Fruit fly (Drosophila melanogaster) whole organism, larva: ENCODE data around the gene Mettl5.

Experiments used
- noc ChIP-seq: fragments of 200-800 bp; sonication (Bioruptor generic); optimal IDR thresholded peaks from 3 replicates; lab custom pipeline; 2019; ENCODE audit warnings: missing biosample characterization, mild to moderate bottlenecking, missing genetic modification characterization, moderate library complexity

Gene Mettl5

DNA sequence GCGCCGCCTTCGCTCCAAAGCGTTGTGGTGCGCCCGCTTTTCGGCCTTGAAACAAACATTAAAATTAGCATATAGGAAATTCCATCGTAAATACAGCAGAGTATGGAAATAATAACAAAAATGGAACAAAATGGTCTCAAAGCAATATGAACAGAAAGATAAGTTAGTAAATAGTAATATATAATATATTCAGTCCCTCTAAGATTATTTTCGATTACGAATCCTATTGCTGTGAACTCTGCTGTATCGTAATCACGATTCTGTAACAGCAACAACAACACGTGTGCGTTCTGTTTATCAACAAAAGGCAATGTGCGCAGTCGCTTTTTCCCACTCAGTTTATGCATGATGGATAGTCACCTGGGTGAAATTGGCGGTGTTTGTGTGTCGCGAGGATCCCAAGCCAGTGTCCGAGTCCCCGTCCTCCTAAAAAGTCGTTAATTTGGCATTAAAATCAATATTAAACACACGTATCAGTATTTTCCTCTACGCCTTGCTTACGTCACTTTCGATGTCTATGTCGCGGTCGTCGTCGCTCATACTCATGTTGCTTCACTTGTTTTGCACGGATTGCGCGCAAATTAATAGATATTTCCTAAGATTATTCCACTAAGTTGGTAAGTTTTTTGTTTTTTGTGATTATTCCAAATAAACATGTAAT, at the start of gene Mettl5, which contains the start of gene CG42374:
Mettl5 (plus strand) TSS at position 287 of the 661 bp plus-strand sequence.
CG42374 (plus strand) TSS at position 287 of the 661 bp plus-strand sequence.
- no peak for TF ChIP-seq noc (tag; lab: Kevin White, UChicago)

DNA sequence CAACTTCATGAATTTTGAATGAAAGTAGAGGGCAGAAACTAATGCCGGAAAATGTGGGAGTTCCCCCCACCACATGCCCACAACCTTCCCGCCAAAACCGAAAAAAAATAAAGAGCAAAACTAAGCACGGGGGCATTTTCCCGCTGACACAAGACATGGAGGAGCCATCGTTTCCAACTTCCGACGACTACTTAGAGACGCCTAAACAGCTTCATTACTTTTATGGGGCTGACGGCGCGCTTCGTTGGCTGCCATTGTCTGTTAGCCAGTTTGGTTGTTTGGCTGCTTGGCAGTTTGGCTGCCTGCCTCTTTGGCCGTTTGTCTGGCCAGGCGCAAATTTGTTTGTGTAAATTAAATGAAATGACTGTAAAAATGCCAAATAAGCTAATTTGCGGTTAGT, 49.3 kb upstream of the Mettl5 start:
- TF ChIP-seq noc (tag; lab: Kevin White, UChicago) = no peak

DNA sequence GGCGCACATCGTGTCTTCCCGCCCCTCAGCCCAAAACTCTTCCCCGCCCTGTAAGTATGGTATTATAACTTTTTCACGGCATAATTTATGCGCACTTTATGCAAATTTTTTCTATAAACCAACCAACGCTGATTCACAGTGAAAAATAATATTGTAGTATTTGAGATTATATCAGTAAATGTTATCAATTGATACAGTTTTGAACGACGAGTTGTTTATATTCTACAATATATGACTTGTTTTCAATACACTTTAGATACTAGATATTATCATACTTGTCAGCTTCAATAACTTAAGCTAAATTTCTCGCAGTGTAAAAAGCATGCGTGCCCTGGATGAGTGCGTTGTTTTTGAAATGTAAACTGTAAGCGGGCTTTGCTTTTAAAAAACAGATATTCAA, 47.2 kb upstream of the Mettl5 start:
- TF ChIP-seq noc (tag; lab: Kevin White, UChicago) = no peak

DNA sequence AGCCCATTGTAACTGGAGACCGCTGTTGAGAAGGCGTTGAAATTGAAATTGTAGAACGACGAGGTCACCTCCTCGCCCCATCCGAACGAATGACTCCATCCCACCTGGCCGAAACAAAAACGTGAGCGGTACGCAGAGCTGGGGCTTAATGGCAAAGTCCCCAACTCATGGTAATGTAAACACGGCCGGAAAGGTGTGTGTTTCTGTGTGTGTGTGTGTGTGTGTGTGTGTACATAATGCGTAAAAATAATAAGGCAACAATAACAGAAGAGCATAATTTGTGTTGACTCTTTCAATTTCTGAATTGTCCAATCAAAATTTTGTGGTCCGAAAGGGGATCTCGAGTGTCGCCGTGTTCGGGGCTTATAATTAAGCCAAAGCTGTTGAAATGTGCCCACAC, 42.1 kb upstream of the Mettl5 start:
- TF ChIP-seq noc (tag; lab: Kevin White, UChicago) = no peak

DNA sequence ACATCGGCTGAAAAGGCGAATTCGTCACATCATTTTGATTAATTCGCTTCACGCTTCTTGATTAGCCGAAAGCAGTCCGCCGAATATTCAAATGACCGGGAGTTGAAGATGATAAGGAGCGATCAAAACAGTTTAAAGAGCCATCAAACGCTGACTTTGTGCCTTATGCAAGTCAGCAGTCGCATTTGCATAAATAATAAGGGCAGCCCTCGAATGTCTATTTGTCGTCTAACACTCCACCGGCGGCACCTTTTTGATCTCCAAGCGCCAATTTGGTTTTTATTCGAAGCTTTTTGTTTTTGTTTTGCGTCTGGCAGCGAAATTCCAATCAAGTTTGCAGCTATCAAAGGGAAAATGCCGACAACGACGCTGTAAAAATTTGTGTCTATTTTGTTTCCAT, 37.9 kb upstream of the Mettl5 start:
- no peak for TF ChIP-seq noc (tag; lab: Kevin White, UChicago)

DNA sequence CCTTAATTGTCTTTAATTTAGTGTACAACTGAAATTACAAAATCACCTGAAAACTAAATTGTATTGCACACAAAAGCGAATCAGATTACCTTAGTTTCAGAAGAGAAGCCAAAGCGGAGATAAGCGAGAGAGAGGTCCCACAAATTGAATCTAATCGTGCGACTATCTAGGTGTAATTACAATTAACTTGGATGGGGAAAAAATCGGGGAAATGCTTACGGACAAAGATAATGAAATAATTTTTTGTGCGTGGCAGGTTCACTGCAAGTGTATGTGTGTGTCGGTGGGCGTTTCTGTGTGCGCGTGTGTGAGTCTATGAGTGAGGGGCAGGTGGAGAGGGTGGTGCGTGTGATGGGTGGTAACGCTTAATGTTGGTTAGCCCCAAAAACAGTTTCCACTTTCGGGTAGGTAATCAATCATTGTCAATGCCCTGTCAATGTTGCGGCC, 35.2 kb upstream of the Mettl5 start:
- no peak for TF ChIP-seq noc (tag; lab: Kevin White, UChicago)

DNA sequence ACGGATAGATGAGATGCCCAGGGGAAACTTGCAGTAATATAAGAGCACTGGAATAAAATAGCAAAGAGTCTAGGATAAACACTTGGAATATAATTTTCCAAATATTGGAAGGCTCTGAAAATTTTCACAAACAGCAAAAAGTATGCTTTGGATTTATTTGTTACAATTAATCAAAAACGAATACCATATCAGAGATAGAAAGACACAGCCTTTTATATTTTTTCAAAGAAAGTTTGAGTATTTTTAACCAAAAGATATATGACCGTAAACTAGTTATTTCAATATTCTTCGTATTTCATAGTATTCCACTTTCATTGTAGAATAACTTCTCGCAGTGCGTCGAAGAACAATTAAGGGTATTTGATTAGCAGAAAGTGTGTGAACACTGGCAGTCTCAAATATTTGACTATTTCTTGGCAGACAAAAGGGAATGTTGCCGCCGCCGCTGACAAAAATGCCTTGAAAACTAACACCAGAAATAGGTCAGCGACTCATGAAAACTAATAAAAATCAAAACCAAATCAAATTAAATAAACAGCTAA, 34.6 kb upstream of the Mettl5 start:
- no peak for TF ChIP-seq noc (tag; lab: Kevin White, UChicago)

DNA sequence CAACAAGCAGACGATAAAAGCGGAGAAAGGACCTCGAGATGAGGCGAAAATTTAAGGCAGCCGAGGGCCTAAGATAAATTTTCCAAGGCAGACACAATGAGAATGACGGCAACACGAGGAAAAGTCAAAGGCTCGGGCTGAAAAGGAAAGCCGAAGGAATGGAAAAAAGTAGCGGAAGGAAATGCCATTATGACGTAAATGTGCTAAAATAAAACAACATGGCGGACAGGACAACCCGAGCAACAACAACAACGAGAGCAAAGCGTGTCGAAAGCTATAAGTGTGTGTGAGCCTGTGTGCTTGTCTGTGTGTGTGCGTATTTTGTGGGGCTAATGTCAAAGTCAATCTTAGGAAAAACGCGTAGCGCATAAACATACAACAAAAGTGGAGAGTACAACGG, 34.1 kb upstream of the Mettl5 start:
- TF ChIP-seq noc (tag; lab: Kevin White, UChicago) = no peak

DNA sequence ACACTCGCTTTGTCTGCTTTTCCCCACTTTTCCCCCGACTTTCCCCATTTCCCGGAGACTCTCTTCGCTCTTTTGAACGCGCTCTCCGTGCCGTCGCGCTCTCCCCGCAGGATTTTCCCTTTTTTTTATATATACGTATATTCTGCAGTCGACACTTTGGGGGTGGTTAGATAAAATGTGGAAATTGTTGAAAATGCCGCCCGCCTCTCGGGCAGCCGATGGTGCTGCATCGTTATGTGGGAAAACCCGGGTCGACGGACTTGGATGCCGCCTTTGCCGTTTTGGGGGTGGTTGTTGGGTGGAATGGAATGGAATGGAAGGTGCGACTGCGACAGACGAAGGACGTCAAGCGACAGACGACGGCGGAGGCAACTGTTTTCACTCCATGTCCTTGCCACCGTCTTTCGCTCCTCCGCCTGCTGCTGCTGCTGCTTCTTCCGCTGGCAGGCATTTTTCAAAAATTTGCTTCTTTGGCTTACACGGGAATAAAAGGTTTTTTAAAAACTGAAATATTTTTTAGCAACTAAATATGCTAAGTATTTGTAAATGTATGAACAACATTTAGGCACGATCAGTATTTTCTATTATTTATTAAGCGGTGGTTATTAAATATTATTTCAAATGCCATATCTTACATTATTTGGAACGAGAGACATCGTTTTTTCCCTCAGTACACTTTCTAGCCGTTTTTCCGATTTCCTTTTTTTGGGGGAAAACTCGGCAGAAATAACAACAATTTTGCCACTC, 32.6 kb upstream of the Mettl5 start:
- no peak for TF ChIP-seq noc (tag; lab: Kevin White, UChicago)

DNA sequence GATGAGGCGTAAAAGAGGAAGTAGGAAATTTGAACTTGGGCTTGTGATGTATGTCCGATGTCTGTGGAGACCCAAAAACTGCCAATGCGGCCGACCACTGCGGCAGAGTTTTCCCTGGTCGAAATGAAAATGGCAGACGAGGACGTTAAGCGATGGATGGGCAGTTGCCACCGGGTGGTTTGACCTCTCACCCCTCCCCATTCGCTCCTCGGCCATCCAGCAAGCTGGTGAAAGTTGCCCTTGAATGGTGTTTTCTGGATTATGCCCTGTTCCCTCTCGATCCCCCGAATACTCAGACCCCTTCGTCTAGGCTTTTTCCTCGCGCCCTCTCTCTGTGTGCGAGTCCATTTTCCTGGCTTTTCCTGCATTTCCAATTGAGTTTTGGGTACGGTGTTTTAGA, 32.0 kb upstream of the Mettl5 start:
- no peak for TF ChIP-seq noc (tag; lab: Kevin White, UChicago)

DNA sequence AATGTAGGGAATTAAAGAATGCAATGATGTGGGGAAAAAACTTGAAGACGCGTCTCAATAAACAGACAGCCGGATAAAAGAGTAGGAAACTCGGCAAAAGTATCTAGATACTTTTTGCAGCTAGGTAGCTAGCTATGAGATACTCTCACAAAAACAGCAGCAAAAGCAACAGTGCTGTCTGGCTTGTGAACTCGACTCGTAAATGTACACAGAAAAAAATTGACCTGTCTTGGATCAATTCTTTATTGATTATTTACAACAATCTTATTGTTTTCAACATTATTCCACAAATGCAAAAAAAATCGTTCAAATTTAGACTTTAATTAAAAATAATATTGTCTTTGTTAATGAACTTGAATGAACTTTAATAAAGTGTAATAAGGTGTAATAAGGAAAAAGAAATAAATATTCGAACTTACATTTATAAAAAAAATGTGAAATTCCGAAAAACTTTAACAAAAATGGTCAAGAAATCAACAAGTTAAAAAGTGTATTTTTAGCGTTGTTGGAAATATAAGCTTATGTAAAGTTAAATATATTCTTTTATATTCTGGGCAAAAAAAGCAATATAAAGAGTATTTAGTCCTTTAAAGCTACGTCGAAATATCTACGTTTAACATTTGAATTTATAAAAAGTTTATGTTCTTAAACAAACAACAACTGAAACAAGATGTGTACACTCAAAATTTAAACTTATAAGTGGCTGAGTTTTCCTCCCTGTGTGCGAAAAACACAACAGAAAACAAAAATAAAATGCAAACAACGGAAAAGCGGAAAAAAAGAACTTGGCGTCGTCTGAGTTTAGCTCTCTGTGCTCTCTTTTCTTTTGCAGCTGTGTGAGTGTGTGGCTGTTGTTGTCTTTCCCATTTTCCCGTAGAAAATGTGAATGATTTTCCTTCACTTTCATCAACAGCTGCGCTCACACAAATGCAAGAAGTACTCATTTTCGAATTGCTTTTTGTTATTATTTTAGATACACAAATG, 29.5 kb upstream of the Mettl5 start:
- TF ChIP-seq noc (tag; lab: Kevin White, UChicago) = no peak

DNA sequence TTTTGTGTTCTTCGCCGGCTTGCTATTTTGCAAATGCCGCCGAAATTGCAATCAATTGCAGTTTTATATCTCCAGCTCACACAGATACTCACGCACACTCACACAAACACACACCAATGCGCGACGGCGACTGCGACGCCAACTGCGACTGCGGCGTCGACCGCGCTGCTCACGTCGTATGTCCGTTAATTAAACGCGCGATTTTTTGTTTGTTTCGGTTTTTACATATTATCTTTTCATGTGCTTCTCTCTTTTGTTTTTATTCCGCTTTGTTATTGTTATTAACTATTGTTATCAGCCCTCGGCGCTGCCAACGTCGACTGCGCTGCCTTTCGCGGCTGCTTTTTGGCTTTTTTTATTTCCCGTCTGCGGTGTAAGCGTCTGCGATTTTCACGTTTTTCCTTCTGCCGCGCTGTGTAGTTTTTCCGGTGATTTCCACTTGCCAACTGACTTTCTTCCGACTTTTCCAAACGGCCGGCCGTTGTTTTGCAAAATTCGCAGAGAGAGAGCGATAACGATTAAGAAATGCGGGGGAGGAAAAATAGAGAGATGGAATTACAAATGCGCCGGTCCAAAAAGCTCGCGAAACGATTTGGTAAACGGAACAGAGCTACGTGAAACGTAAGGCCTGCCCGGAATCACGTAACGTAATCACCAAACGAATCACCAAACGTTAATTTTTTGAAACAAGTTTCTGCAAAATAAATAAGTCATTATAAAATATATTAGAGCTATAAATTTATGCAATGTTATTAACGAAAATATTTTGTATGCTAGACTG, 28.5 kb upstream of the Mettl5 start, which contains the start of gene fz2:
fz2 (minus strand) TSS at position 452 of the 781 bp plus-strand sequence.
- TF ChIP-seq noc (tag; lab: Kevin White, UChicago) = no peak

DNA sequence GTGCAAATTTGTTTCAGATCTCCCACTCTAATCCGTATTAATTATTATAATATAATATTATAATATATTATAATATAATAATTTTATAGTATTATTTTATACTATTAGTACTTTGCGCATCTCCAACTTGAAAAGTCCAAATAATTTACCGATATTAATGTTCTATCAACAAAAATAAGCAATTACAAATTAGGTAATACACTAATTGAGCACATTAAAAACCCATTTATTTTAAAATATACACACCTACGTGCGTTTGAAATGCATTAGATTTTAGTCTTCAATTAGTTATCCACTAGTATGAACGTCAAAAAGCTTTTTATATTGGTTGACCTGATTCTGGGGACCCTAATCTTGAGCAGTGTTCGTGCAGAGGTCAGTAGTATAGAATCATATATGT, 27.5 kb upstream of the Mettl5 start, which contains the start of gene CG33647:
CG33647 (plus strand) TSS at position 301 of the 400 bp plus-strand sequence.
- TF ChIP-seq noc (tag; lab: Kevin White, UChicago) = no peak

DNA sequence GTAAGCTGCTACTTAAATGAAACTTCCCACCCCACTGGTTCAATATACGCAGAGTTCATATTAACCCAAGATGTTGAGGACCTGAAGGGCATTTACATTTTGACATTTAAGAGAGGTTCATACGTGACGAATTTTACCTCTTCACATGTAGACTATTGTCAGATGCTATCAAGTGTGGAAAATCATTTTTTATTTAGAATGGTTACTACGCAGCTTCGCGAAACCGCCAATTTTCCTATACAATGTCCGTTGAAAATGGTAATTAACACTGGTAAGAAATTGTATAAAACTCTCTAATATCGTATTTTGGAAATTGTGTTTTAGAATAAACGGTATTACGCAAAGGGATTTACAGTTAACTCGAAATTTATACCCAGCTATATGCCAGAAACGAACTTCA, 27.0 kb upstream of the Mettl5 start:
- no peak for TF ChIP-seq noc (tag; lab: Kevin White, UChicago)
